Worm (Caenorhabditis elegans): ENCODE results near the gene twk-28.

DNA sequence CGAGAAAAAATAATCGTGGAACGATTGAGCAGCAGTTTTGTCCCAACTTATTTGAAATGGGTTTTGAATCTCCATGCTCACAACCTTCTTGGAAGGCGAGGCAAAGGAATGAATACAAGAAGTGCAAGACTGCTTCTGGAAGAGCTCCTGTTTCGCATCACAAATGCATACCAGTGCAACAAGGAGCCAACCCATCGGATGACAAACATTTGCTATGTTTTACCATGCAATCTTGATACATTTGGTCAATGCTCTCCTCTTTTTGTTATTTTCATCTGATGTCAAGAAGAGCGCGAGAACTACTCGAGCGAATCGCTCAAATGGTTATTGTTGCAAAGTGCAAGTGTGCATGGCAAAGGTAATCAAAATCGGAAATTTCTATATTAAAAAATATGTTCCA lies 5.0 kb downstream of the twk-28 start, which contains the start of gene mec-18:
- TF ChIP-seq him-1 (tag; optimal IDR thresholded peaks at IDR 0.05) (no peak), dao-5 (tag; optimal IDR thresholded peaks at IDR 0.05) (no peak)
